Fruit fly (Drosophila melanogaster) whole organism, embryonic: ENCODE results near the gene nAChRalpha6.

Source experiments
- B-H2 ChIP-seq: fragments of 200-800 bp; sonication (Bioruptor generic); optimal IDR thresholded peaks from 2 replicates; lab custom pipeline; 2018; ENCODE audit warnings: missing biosample characterization, mild to moderate bottlenecking, missing genetic modification characterization
- BEAF-32 ChIP-seq: fragments of 200-800 bp; sonication (Bioruptor generic); optimal IDR thresholded peaks from 3 replicates; lab custom pipeline; 2017; ENCODE audit warnings: missing biosample characterization, missing genetic modification characterization, mild to moderate bottlenecking, moderate library complexity, missing genetic modification reagents
- Blimp-1 ChIP-seq: fragments of 200-800 bp; sonication (Bioruptor generic); optimal IDR thresholded peaks from 3 replicates; lab custom pipeline; 2018; ENCODE audit warnings: missing biosample characterization, missing genetic modification characterization, mild to moderate bottlenecking, moderate library complexity, missing genetic modification reagents
- CG10366 ChIP-seq: fragments of 200-800 bp; sonication (Bioruptor generic); IDR thresholded peaks from 2 replicates; pipeline ENCODE4 v1.3.6; 2022; ENCODE audit warnings: missing biosample characterization, missing genetic modification characterization
- CG11085 ChIP-seq: fragments of 200-800 bp; sonication (Bioruptor generic); IDR thresholded peaks from 2 replicates; pipeline ENCODE4 v1.3.6; 2022; ENCODE audit warnings: missing biosample characterization, missing genetic modification characterization
- CG11398 ChIP-seq: fragments of 200-800 bp; sonication (Bioruptor generic); optimal IDR thresholded peaks from 2 replicates; lab custom pipeline; 2016; ENCODE audit warnings: missing biosample characterization, missing genetic modification characterization
- CG12236 ChIP-seq: fragments of 200-800 bp; sonication (Bioruptor generic); optimal IDR thresholded peaks from 2 replicates; lab custom pipeline; 2016; ENCODE audit warnings: missing biosample characterization, missing genetic modification characterization
- CG13287 ChIP-seq: fragments of 200-800 bp; sonication (Bioruptor generic); IDR thresholded peaks from 2 replicates; pipeline ENCODE4 v1.3.6; 2022; ENCODE audit warnings: missing biosample characterization, missing genetic modification characterization; ENCODE audit not compliant: partially characterized antibody
- CG13424 ChIP-seq: fragments of 200-800 bp; sonication (Bioruptor generic); optimal IDR thresholded peaks from 2 replicates; lab custom pipeline; 2019; ENCODE audit warnings: missing biosample characterization, mild to moderate bottlenecking, missing genetic modification characterization, moderate library complexity
- CG14667 ChIP-seq: fragments of 200-800 bp; sonication (Bioruptor generic); IDR thresholded peaks from 2 replicates; pipeline ENCODE4 v1.3.6; 2022; ENCODE audit warnings: missing biosample characterization, missing genetic modification characterization
- CG14710 ChIP-seq: fragments of 200-800 bp; sonication (Bioruptor generic); optimal IDR thresholded peaks from 3 replicates; lab custom pipeline; 2019; ENCODE audit warnings: missing biosample characterization, mild to moderate bottlenecking, missing genetic modification characterization, moderate library complexity
- CG15073 ChIP-seq: fragments of 200-800 bp; sonication (Bioruptor generic); optimal IDR thresholded peaks from 2 replicates; lab custom pipeline; 2016; ENCODE audit warnings: missing biosample characterization, missing genetic modification characterization
- CG15479 ChIP-seq: fragments of 200-800 bp; sonication (Bioruptor generic); optimal IDR thresholded peaks from 3 replicates; lab custom pipeline; 2019; ENCODE audit warnings: missing biosample characterization, mild to moderate bottlenecking, missing genetic modification characterization, moderate library complexity
- CG2129 ChIP-seq: fragments of 200-800 bp; sonication (Bioruptor generic); IDR thresholded peaks from 2 replicates; pipeline ENCODE4 v1.3.6; 2022; ENCODE audit warnings: missing biosample characterization, missing genetic modification characterization; ENCODE audit not compliant: partially characterized antibody
- CG2875 ChIP-seq: fragments of 200-800 bp; sonication (Bioruptor generic); optimal IDR thresholded peaks from 2 replicates; lab custom pipeline; 2017; ENCODE audit warnings: missing biosample characterization, mild to moderate bottlenecking, missing genetic modification characterization, missing genetic modification reagents
- CG2889 ChIP-seq: fragments of 200-800 bp; sonication (Bioruptor generic); IDR thresholded peaks from 3 replicates; pipeline ENCODE4 v1.3.6; 2022; ENCODE audit warnings: missing biosample characterization, missing genetic modification characterization
- CG33213 ChIP-seq: fragments of 200-800 bp; sonication (Bioruptor generic); optimal IDR thresholded peaks from 3 replicates; lab custom pipeline; 2016; ENCODE audit warnings: missing biosample characterization, missing genetic modification characterization
- CG4404 ChIP-seq: fragments of 200-800 bp; sonication (Bioruptor generic); IDR thresholded peaks from 2 replicates; pipeline ENCODE4 v1.3.6; 2022; ENCODE audit warnings: missing biosample characterization, missing genetic modification characterization
- CG4424 ChIP-seq: fragments of 200-800 bp; sonication (Bioruptor generic); optimal IDR thresholded peaks from 3 replicates; lab custom pipeline; 2016; ENCODE audit warnings: missing biosample characterization, missing genetic modification characterization
- CG4617 ChIP-seq: fragments of 200-800 bp; sonication (Bioruptor generic); optimal IDR thresholded peaks from 3 replicates; lab custom pipeline; 2016; ENCODE audit warnings: missing biosample characterization, missing genetic modification characterization, borderline replicate concordance
- CG6689 ChIP-seq: fragments of 200-800 bp; sonication (Bioruptor generic); IDR thresholded peaks from 2 replicates; pipeline ENCODE4 v1.3.6; 2022; ENCODE audit warnings: missing biosample characterization, missing genetic modification characterization
- CG8478 ChIP-seq: fragments of >200 bp; optimal IDR thresholded peaks from 2 replicates; lab custom pipeline; 2018
- Camta ChIP-seq: fragments of 200-800 bp; sonication (Bioruptor generic); optimal IDR thresholded peaks from 2 replicates; lab custom pipeline; 2016; ENCODE audit warnings: missing biosample characterization, missing genetic modification characterization
- Dad ChIP-seq: fragments of 200-800 bp; sonication (Bioruptor generic); optimal IDR thresholded peaks from 3 replicates; lab custom pipeline; 2016; ENCODE audit warnings: missing biosample characterization, missing genetic modification characterization
- Dp ChIP-seq: fragments of 200-800 bp; sonication (Bioruptor generic); optimal IDR thresholded peaks from 2 replicates; lab custom pipeline; 2018; ENCODE audit warnings: missing biosample characterization, mild to moderate bottlenecking, missing genetic modification characterization, moderate library complexity
- Hey ChIP-seq: fragments of 200-800 bp; sonication (Bioruptor generic); optimal IDR thresholded peaks from 3 replicates; lab custom pipeline; 2018; ENCODE audit warnings: missing biosample characterization, mild to moderate bottlenecking, missing genetic modification characterization
- HmgD ChIP-seq: fragments of 200-800 bp; sonication (Bioruptor generic); optimal IDR thresholded peaks from 3 replicates; lab custom pipeline; 2016; ENCODE audit warnings: missing biosample characterization, missing genetic modification characterization
- Lhr ChIP-seq: fragments of 200-800 bp; sonication (Bioruptor generic); optimal IDR thresholded peaks from 3 replicates; lab custom pipeline; 2017; ENCODE audit warnings: mild to moderate bottlenecking, missing biosample characterization, missing genetic modification reagents, missing genetic modification characterization
- Max ChIP-seq: fragments of 200-800 bp; sonication (Bioruptor generic); optimal IDR thresholded peaks from 2 replicates; lab custom pipeline; 2016; ENCODE audit warnings: missing biosample characterization, mild to moderate bottlenecking, missing genetic modification characterization
- Mrtf ChIP-seq: fragments of 200-800 bp; sonication (Bioruptor generic); IDR thresholded peaks from 3 replicates; pipeline ENCODE4 v1.3.6; 2022; ENCODE audit warnings: missing biosample characterization, missing genetic modification characterization
- Nf-YC ChIP-seq: fragments of 200-800 bp; optimal IDR thresholded peaks from 3 replicates; lab custom pipeline; 2019; ENCODE audit warnings: missing biosample characterization, mild to moderate bottlenecking, missing genetic modification characterization, moderate library complexity
- Opbp ChIP-seq: fragments of 200-800 bp; sonication (Bioruptor generic); IDR thresholded peaks from 3 replicates; pipeline ENCODE4 v1.3.6; 2022; ENCODE audit warnings: missing biosample characterization, missing genetic modification characterization; ENCODE audit not compliant: partially characterized antibody
- Optix ChIP-seq: fragments of 200-800 bp; sonication (Bioruptor generic); IDR thresholded peaks from 3 replicates; pipeline ENCODE4 v1.3.6; 2022; ENCODE audit warnings: missing biosample characterization, missing genetic modification characterization
- ac ChIP-seq: fragments of 200-800 bp; sonication (Bioruptor generic); optimal IDR thresholded peaks from 3 replicates; lab custom pipeline; 2017; ENCODE audit warnings: missing biosample characterization, mild to moderate bottlenecking, missing genetic modification characterization
- aop ChIP-seq: fragments of 200-800 bp; sonication (Bioruptor generic); IDR thresholded peaks from 2 replicates; pipeline ENCODE4 v1.3.6; 2022; ENCODE audit warnings: missing biosample characterization, missing genetic modification characterization
- btn ChIP-seq: fragments of 200-800 bp; sonication (Bioruptor generic); optimal IDR thresholded peaks from 2 replicates; lab custom pipeline; 2016; ENCODE audit warnings: missing biosample characterization, missing genetic modification characterization
- chif ChIP-seq, 2 experiments: fragments of 200-800 bp; sonication (Bioruptor generic); optimal IDR thresholded peaks; 3 replicates each; lab custom pipeline; 2016; ENCODE audit warnings: missing biosample characterization in 2 of 2, missing genetic modification characterization in 2 of 2
- dysf ChIP-seq: fragments of 200-800 bp; sonication (Bioruptor generic); IDR thresholded peaks from 3 replicates; pipeline ENCODE4 v1.3.6; 2022; ENCODE audit warnings: missing biosample characterization, missing genetic modification characterization
- eyg ChIP-seq: fragments of 200-800 bp; sonication (Bioruptor generic); optimal IDR thresholded peaks from 3 replicates; lab custom pipeline; 2016; ENCODE audit warnings: missing biosample characterization, missing genetic modification characterization
- gce ChIP-seq: fragments of 200-800 bp; sonication (Bioruptor generic); IDR thresholded peaks from 3 replicates; pipeline ENCODE4 v1.3.6; 2022; ENCODE audit warnings: missing biosample characterization, missing genetic modification characterization
- jumu ChIP-seq: fragments of 200-800 bp; sonication (Bioruptor generic); optimal IDR thresholded peaks from 3 replicates; lab custom pipeline; 2016; ENCODE audit warnings: missing biosample characterization, missing genetic modification characterization
- kay ChIP-seq: fragments of 200-800 bp; sonication (Bioruptor generic); optimal IDR thresholded peaks from 2 replicates; lab custom pipeline; 2016; ENCODE audit warnings: missing biosample characterization, missing genetic modification characterization
- luna ChIP-seq: fragments of 200-800 bp; sonication (Bioruptor generic); optimal IDR thresholded peaks from 2 replicates; lab custom pipeline; 2016; ENCODE audit warnings: missing biosample characterization, missing genetic modification characterization
- maf-S ChIP-seq: fragments of 200-800 bp; sonication (Bioruptor generic); optimal IDR thresholded peaks from 2 replicates; lab custom pipeline; 2016; ENCODE audit warnings: missing biosample characterization, missing genetic modification characterization
- pros ChIP-seq: fragments of 200-800 bp; sonication (Bioruptor generic); optimal IDR thresholded peaks from 3 replicates; lab custom pipeline; 2019; ENCODE audit warnings: missing biosample characterization, mild to moderate bottlenecking, missing genetic modification characterization, moderate library complexity
- psq ChIP-seq: fragments of 200-800 bp; sonication (Bioruptor generic); optimal IDR thresholded peaks from 2 replicates; lab custom pipeline; 2017; ENCODE audit warnings: missing biosample characterization, missing genetic modification characterization
- ranshi ChIP-seq: fragments of 200-800 bp; sonication (Bioruptor generic); IDR thresholded peaks from 2 replicates; pipeline ENCODE4 v1.3.6; 2022; ENCODE audit warnings: missing biosample characterization, missing genetic modification characterization
- repo ChIP-seq: fragments of 200-800 bp; sonication (Bioruptor generic); optimal IDR thresholded peaks from 2 replicates; lab custom pipeline; 2016; ENCODE audit warnings: missing biosample characterization, missing genetic modification characterization
- rib ChIP-seq: fragments of 200-800 bp; sonication (Bioruptor generic); IDR thresholded peaks from 2 replicates; pipeline ENCODE4 v1.3.6; 2022; ENCODE audit warnings: missing biosample characterization, missing genetic modification characterization
- sd ChIP-seq: fragments of 200-800 bp; sonication (Bioruptor generic); optimal IDR thresholded peaks from 3 replicates; lab custom pipeline; 2018; ENCODE audit warnings: missing biosample characterization, mild to moderate bottlenecking, missing genetic modification characterization, moderate library complexity
- seq ChIP-seq: fragments of 200-800 bp; sonication (Bioruptor generic); IDR thresholded peaks from 2 replicates; pipeline ENCODE4 v1.3.6; 2022; ENCODE audit warnings: missing biosample characterization, missing genetic modification characterization
- tgo ChIP-seq: fragments of 200-800 bp; sonication (Bioruptor generic); IDR thresholded peaks from 3 replicates; pipeline ENCODE4 v1.3.6; 2022; ENCODE audit warnings: missing biosample characterization, missing genetic modification characterization
- zf30C ChIP-seq: fragments of 200-800 bp; sonication (Bioruptor generic); optimal IDR thresholded peaks from 3 replicates; lab custom pipeline; 2018; ENCODE audit warnings: missing biosample characterization, mild to moderate bottlenecking, missing genetic modification characterization

Gene nAChRalpha6

dm6 chr2L:9887856-9888269 is 1.8 kb upstream of the nAChRalpha6 start, which contains the start of gene Fkbp59 (continued):
- TF ChIP-seq ac (GFP tag; lab: Kevin White, UChicago) = no peak
- no peak for TF ChIP-seq CG4404
- no peak for TF ChIP-seq tgo (GFP tag; lab: Robert Waterston, UW)
- no peak for TF ChIP-seq gce (GFP tag; lab: Robert Waterston, UW)
- TF ChIP-seq Mrtf (GFP tag; lab: Robert Waterston, UW) = no peak
- no peak for TF ChIP-seq Blimp-1 (GFP tag; lab: Kevin White, UChicago)
- TF ChIP-seq pros (GFP tag; lab: Kevin White, UChicago) = no peak
- TF ChIP-seq CG11085 (GFP tag; lab: Robert Waterston, UW) = no peak
- TF ChIP-seq CG6689 (GFP tag; lab: Robert Waterston, UW) = no peak
- TF ChIP-seq aop (GFP tag; lab: Robert Waterston, UW) = no peak
- TF ChIP-seq kay (GFP tag; lab: Kevin White, UChicago) = no peak
- no peak for TF ChIP-seq zf30C (GFP tag; lab: Kevin White, UChicago)
- no peak for TF ChIP-seq chif (GFP tag; optimal IDR thresholded peaks at IDR 0.05; lab: Kevin White, UChicago)
- TF ChIP-seq CG4617 (GFP tag; lab: Kevin White, UChicago) = peak; percentile 22
- TF ChIP-seq CG10366 (GFP tag; lab: Robert Waterston, UW) = no peak
- TF ChIP-seq sd (tag; lab: Kevin White, UChicago) = peak; percentile 55
- TF ChIP-seq CG2129 (GFP tag; lab: Robert Waterston, UW) = no peak
- no peak for TF ChIP-seq dysf (GFP tag; lab: Robert Waterston, UW)
- TF ChIP-seq psq (GFP tag; lab: Kevin White, UChicago) = no peak
- TF ChIP-seq HmgD (GFP tag; lab: Kevin White, UChicago) = no peak
- TF ChIP-seq CG15073 = no peak
- peak; percentile 82 for TF ChIP-seq CG13287
- TF ChIP-seq rib (GFP tag; lab: Robert Waterston, UW) = 0 out of 2 replicates have a peak, but pooled peaks have one; percentile 47
- no peak for TF ChIP-seq btn
- no peak for TF ChIP-seq CG2875 (GFP tag; lab: Kevin White, UChicago)
- TF ChIP-seq CG8478 (lab: Kevin White, UChicago) = no peak
- peak; percentile 38 for TF ChIP-seq CG33213
- TF ChIP-seq B-H2 (GFP tag; lab: Kevin White, UChicago) = peak; percentile 24
- no peak for TF ChIP-seq Nf-YC (tag; lab: Kevin White, UChicago)
- no peak for TF ChIP-seq Optix (GFP tag; lab: Robert Waterston, UW)
- TF ChIP-seq CG13424 (tag; lab: Kevin White, UChicago) = no peak
- no peak for TF ChIP-seq Hey (tag; lab: Kevin White, UChicago)
- TF ChIP-seq BEAF-32 (GFP tag; lab: Kevin White, UChicago) = peak; percentile 32
- TF ChIP-seq Camta = no peak
- TF ChIP-seq jumu (GFP tag; lab: Kevin White, UChicago) = no peak
- TF ChIP-seq maf-S = no peak
- peak; percentile 58; the same call in 2 of the 3 replicates for TF ChIP-seq Opbp
- peak; percentile 27 for TF ChIP-seq CG14710 (tag; lab: Kevin White, UChicago)
- TF ChIP-seq Lhr (GFP tag; lab: Kevin White, UChicago) = peak; percentile 58
- TF ChIP-seq luna (GFP tag; lab: Kevin White, UChicago) = no peak
- TF ChIP-seq CG12236 (GFP tag; lab: Kevin White, UChicago) = no peak
- no peak for TF ChIP-seq repo (GFP tag; lab: Kevin White, UChicago)
- no peak for TF ChIP-seq CG14667
- TF ChIP-seq CG4424 (GFP tag; lab: Kevin White, UChicago) = no peak
- no peak for TF ChIP-seq Dad
- TF ChIP-seq CG15479 (GFP tag; lab: Kevin White, UChicago) = no peak
- peak; percentile 42 for TF ChIP-seq Dp (GFP tag; lab: Kevin White, UChicago)
- TF ChIP-seq CG11398 (GFP tag; lab: Kevin White, UChicago) = no peak
- no peak for TF ChIP-seq Max
- no peak for TF ChIP-seq eyg
- TF ChIP-seq seq (GFP tag; lab: Robert Waterston, UW) = no peak
- no peak for TF ChIP-seq CG2889
- no peak for TF ChIP-seq ranshi (GFP tag; lab: Robert Waterston, UW)
